In genomic region chrX:13626579-13626894, dm6 we compare ENCODE assay signal across 1 fruit fly cellular context.
A peak's percentile ranks its signal among the peaks of the same experiment; 100 is the strongest.
TF ChIP-seq lines count a peak whose summit lies in the region.

No protein-coding gene starts in this region.

TF ChIP-seq in whole organism, embryonic, 481 proteins besides CTCF, POLR2A, EP300 and RAD21 (continued from another document and continues in another):
- no peak for TF ChIP-seq ewg (GFP tag; optimal IDR thresholded peaks at IDR 0.05; lab: Kevin White, UChicago)
- TF ChIP-seq sisA (GFP tag; IDR thresholded peaks at IDR 0.05; lab: Robert Waterston, UW), result peak; percentile 81
- peak; percentile 81 for TF ChIP-seq CG9215 (GFP tag; IDR thresholded peaks at IDR 0.05; lab: Robert Waterston, UW)
- peak; percentile 58 for TF ChIP-seq CG1602 (GFP tag; optimal IDR thresholded peaks at IDR 0.05; lab: Kevin White, UChicago)
- TF ChIP-seq pb (GFP tag; optimal IDR thresholded peaks at IDR 0.05; lab: Kevin White, UChicago), result peak; percentile 66
- peak; percentile 76 for TF ChIP-seq ab (GFP tag; optimal IDR thresholded peaks at IDR 0.05; lab: Kevin White, UChicago)
- peak; percentile 83 for TF ChIP-seq CG13624 (GFP tag; optimal IDR thresholded peaks at IDR 0.05; lab: Kevin White, UChicago)
- TF ChIP-seq slou (GFP tag; optimal IDR thresholded peaks at IDR 0.05; lab: Kevin White, UChicago), result peak; percentile 71
- peak; percentile 41 for TF ChIP-seq gsb-n (tag; optimal IDR thresholded peaks at IDR 0.05; lab: Kevin White, UChicago)
- no peak for TF ChIP-seq pfk (GFP tag; optimal IDR thresholded peaks at IDR 0.05; lab: Kevin White, UChicago)
- no peak for TF ChIP-seq wek (GFP tag; optimal IDR thresholded peaks at IDR 0.05; lab: Kevin White, UChicago)
- peak; percentile 58 for TF ChIP-seq en (GFP tag; optimal IDR thresholded peaks at IDR 0.05; lab: Kevin White, UChicago)
- no peak for TF ChIP-seq pzg (GFP tag; optimal IDR thresholded peaks at IDR 0.05; lab: Kevin White, UChicago)
- no peak for TF ChIP-seq yki (optimal IDR thresholded peaks at IDR 0.05; lab: Kevin White, UChicago)
- 0 out of 2 replicates have a peak, but pooled peaks have one; percentile 38 for TF ChIP-seq gsb (GFP tag; IDR thresholded peaks at IDR 0.05; lab: Robert Waterston, UW)
- peak; percentile 74 for TF ChIP-seq CG14441 (GFP tag; IDR thresholded peaks at IDR 0.05; lab: Robert Waterston, UW)
- TF ChIP-seq pum (GFP tag; optimal IDR thresholded peaks at IDR 0.05; lab: Kevin White, UChicago), result peak; percentile 66
- peak; percentile 67 for TF ChIP-seq Myb (GFP tag; optimal IDR thresholded peaks at IDR 0.05; lab: Kevin White, UChicago)
- TF ChIP-seq lilli (GFP tag; optimal IDR thresholded peaks at IDR 0.05; lab: Kevin White, UChicago), result peak; percentile 84
- TF ChIP-seq gfzf (GFP tag; optimal IDR thresholded peaks at IDR 0.05; lab: Kevin White, UChicago), result no peak
- peak; percentile 0 for TF ChIP-seq CG6654 (GFP tag; optimal IDR thresholded peaks at IDR 0.05; lab: Kevin White, UChicago)
- peak; percentile 82 for TF ChIP-seq Fer3 (tag; optimal IDR thresholded peaks at IDR 0.05; lab: Kevin White, UChicago)
- no peak for TF ChIP-seq ac (GFP tag; optimal IDR thresholded peaks at IDR 0.05; lab: Kevin White, UChicago)
- no peak for TF ChIP-seq CG18011 (GFP tag; optimal IDR thresholded peaks at IDR 0.05; lab: Kevin White, UChicago)
- peak; percentile 89 for TF ChIP-seq CG18599 (GFP tag; optimal IDR thresholded peaks at IDR 0.05; lab: Kevin White, UChicago)
- TF ChIP-seq Mes4 (GFP tag; optimal IDR thresholded peaks at IDR 0.05; lab: Kevin White, UChicago), result peak; percentile 52
- peak; percentile 62 for TF ChIP-seq CG10979 (tag; optimal IDR thresholded peaks at IDR 0.05; lab: Kevin White, UChicago)
- peak; percentile 34; the same call in 1 of the 2 replicates for TF ChIP-seq ara (GFP tag; IDR thresholded peaks at IDR 0.05; lab: Robert Waterston, UW)
- TF ChIP-seq Atf-2 (GFP tag; optimal IDR thresholded peaks at IDR 0.05; lab: Kevin White, UChicago), result peak; percentile 69
- TF ChIP-seq CG2875 (GFP tag; optimal IDR thresholded peaks at IDR 0.05; lab: Kevin White, UChicago), result peak; percentile 47
- TF ChIP-seq trh (GFP tag; optimal IDR thresholded peaks at IDR 0.05; lab: Kevin White, UChicago), result no peak
- no peak for TF ChIP-seq zf30C (GFP tag; optimal IDR thresholded peaks at IDR 0.05; lab: Kevin White, UChicago)
- TF ChIP-seq her (GFP tag; optimal IDR thresholded peaks at IDR 0.05; lab: Kevin White, UChicago), result peak; percentile 80
- TF ChIP-seq CG31441 (GFP tag; IDR thresholded peaks at IDR 0.05; lab: Robert Waterston, UW), result peak; percentile 67
- peak; percentile 77 for TF ChIP-seq pho (GFP tag; optimal IDR thresholded peaks at IDR 0.05; lab: Kevin White, UChicago)
- peak; percentile 14 for TF ChIP-seq CG3995 (GFP tag; optimal IDR thresholded peaks at IDR 0.05; lab: Kevin White, UChicago)
- TF ChIP-seq HmgD (GFP tag; optimal IDR thresholded peaks at IDR 0.05; lab: Kevin White, UChicago), result peak; percentile 73
- peak; percentile 43 for TF ChIP-seq CG10267 (tag; optimal IDR thresholded peaks at IDR 0.05; lab: Kevin White, UChicago)
- no peak for TF ChIP-seq unc-4 (GFP tag; IDR thresholded peaks at IDR 0.05; lab: Robert Waterston, UW; ENCODE audit: partially characterized antibody)
- peak; percentile 72 for TF ChIP-seq CG16863 (GFP tag; optimal IDR thresholded peaks at IDR 0.05; lab: Kevin White, UChicago)
- TF ChIP-seq eyg (GFP tag; optimal IDR thresholded peaks at IDR 0.05; lab: Kevin White, UChicago), result peak; percentile 22
- no peak for TF ChIP-seq crol (GFP tag; IDR thresholded peaks at IDR 0.05; lab: Robert Waterston, UW)
- peak; percentile 72 for TF ChIP-seq BtbVII (GFP tag; optimal IDR thresholded peaks at IDR 0.05; lab: Kevin White, UChicago)
- TF ChIP-seq Ets65A (GFP tag; lab: Kevin White, UChicago), result peak; percentile 70
- peak; percentile 76 for TF ChIP-seq CG30403 (GFP tag; optimal IDR thresholded peaks at IDR 0.05; lab: Kevin White, UChicago)
- 0 out of 2 replicates have a peak, but pooled peaks have one; percentile 28 for TF ChIP-seq CG17328 (GFP tag; IDR thresholded peaks at IDR 0.05; lab: Robert Waterston, UW)
- TF ChIP-seq Neu2 (GFP tag; optimal IDR thresholded peaks at IDR 0.05; lab: Kevin White, UChicago; ENCODE audit: borderline replicate concordance), result no peak
- peak; percentile 56 for TF ChIP-seq CG8281 (tag; optimal IDR thresholded peaks at IDR 0.05; lab: Kevin White, UChicago)
- 0 out of 3 replicates have a peak, but pooled peaks have one; percentile 67 for TF ChIP-seq CG11093 (GFP tag; IDR thresholded peaks at IDR 0.05; lab: Robert Waterston, UW)
- no peak for TF ChIP-seq CG10959 (GFP tag; IDR thresholded peaks at IDR 0.05; lab: Robert Waterston, UW)
- no peak for TF ChIP-seq Awh (GFP tag; IDR thresholded peaks at IDR 0.05; lab: Robert Waterston, UW)
- peak; percentile 40 for TF ChIP-seq CG31365 (tag; optimal IDR thresholded peaks at IDR 0.05; lab: Kevin White, UChicago)
- TF ChIP-seq CkIIα-i1 (GFP tag; IDR thresholded peaks at IDR 0.05; lab: Robert Waterston, UW), result no peak
- TF ChIP-seq croc (GFP tag; conservative IDR thresholded peaks at IDR 0.05; lab: Robert Waterston, UW), result peak; percentile 57
- 0 out of 4 replicates have a peak, but pooled peaks have one; percentile 4 for TF ChIP-seq chinmo (GFP tag; IDR thresholded peaks at IDR 0.05; lab: Robert Waterston, UW; ENCODE audit: partially characterized antibody)
- TF ChIP-seq bsh (GFP tag; optimal IDR thresholded peaks at IDR 0.05; lab: Kevin White, UChicago), result peak in 1 of 2 experiments; percentile 71
- TF ChIP-seq gem (tag; optimal IDR thresholded peaks at IDR 0.05; lab: Kevin White, UChicago), result peak; percentile 83
- TF ChIP-seq HLH4C (GFP tag; IDR thresholded peaks at IDR 0.05; lab: Robert Waterston, UW; ENCODE audit: partially characterized antibody), result no peak
- TF ChIP-seq CG2120 (GFP tag; optimal IDR thresholded peaks at IDR 0.05; lab: Kevin White, UChicago), result peak; percentile 90
- TF ChIP-seq CG2678 (tag; optimal IDR thresholded peaks at IDR 0.05; lab: Kevin White, UChicago), result peak; percentile 86
- TF ChIP-seq HLHmδ (GFP tag; optimal IDR thresholded peaks at IDR 0.05; lab: Kevin White, UChicago), result peak; percentile 4
- TF ChIP-seq CG17361 (GFP tag; IDR thresholded peaks at IDR 0.05; lab: Robert Waterston, UW), result peak; percentile 77
- no peak for TF ChIP-seq Spps (tag; optimal IDR thresholded peaks at IDR 0.05; lab: Kevin White, UChicago)
- peak; percentile 99 for TF ChIP-seq cwo (GFP tag; optimal IDR thresholded peaks at IDR 0.05; lab: Kevin White, UChicago)
- TF ChIP-seq CG2712 (tag; optimal IDR thresholded peaks at IDR 0.05; lab: Kevin White, UChicago), result peak; percentile 74
- TF ChIP-seq MBD-R2 (GFP tag; IDR thresholded peaks at IDR 0.05; lab: Robert Waterston, UW), result peak; percentile 32; the same call in 1 of the 2 replicates
- TF ChIP-seq Sry-δ (GFP tag; optimal IDR thresholded peaks at IDR 0.05; lab: Kevin White, UChicago), result peak; percentile 23
- TF ChIP-seq CG18262 (tag; optimal IDR thresholded peaks at IDR 0.05; lab: Kevin White, UChicago), result peak; percentile 59
- peak; percentile 80 for TF ChIP-seq CG3847 (GFP tag; IDR thresholded peaks at IDR 0.05; lab: Robert Waterston, UW)
- TF ChIP-seq Doc3 (GFP tag; IDR thresholded peaks at IDR 0.05; lab: Robert Waterston, UW; ENCODE audit: partially characterized antibody), result no peak
- TF ChIP-seq CG4854 (GFP tag; optimal IDR thresholded peaks at IDR 0.05; lab: Kevin White, UChicago), result peak; percentile 47
- TF ChIP-seq Pdp1 (GFP tag; optimal IDR thresholded peaks at IDR 0.05; lab: Kevin White, UChicago), result peak; percentile 75 to 77
- peak; percentile 60 to 63 for TF ChIP-seq chif (GFP tag; optimal IDR thresholded peaks at IDR 0.05; lab: Kevin White, UChicago)
- peak; percentile 44 for TF ChIP-seq CG12299 (tag; optimal IDR thresholded peaks at IDR 0.05; lab: Kevin White, UChicago)
- TF ChIP-seq C15 (GFP tag; IDR thresholded peaks at IDR 0.05; lab: Robert Waterston, UW), result peak; percentile 57; the same call in 1 of the 3 replicates
- peak; percentile 64 for TF ChIP-seq CG10366 (GFP tag; IDR thresholded peaks at IDR 0.05; lab: Robert Waterston, UW)
- no peak for TF ChIP-seq CG10565 (GFP tag; optimal IDR thresholded peaks at IDR 0.05; lab: Kevin White, UChicago)
- TF ChIP-seq CG6254 (GFP tag; optimal IDR thresholded peaks at IDR 0.05; lab: Kevin White, UChicago), result no peak
- peak; percentile 43; the same call in 1 of the 2 replicates for TF ChIP-seq ranshi (GFP tag; IDR thresholded peaks at IDR 0.05; lab: Robert Waterston, UW)
- peak; percentile 54 for TF ChIP-seq CG7928 (GFP tag; optimal IDR thresholded peaks at IDR 0.05; lab: Kevin White, UChicago)
- TF ChIP-seq run (tag; optimal IDR thresholded peaks at IDR 0.05; lab: Kevin White, UChicago), result peak; percentile 38
- TF ChIP-seq CG15011 (GFP tag; optimal IDR thresholded peaks at IDR 0.05; lab: Kevin White, UChicago), result peak; percentile 13
- peak; percentile 72 for TF ChIP-seq CG7987 (GFP tag; optimal IDR thresholded peaks at IDR 0.05; lab: Kevin White, UChicago)
- TF ChIP-seq gcm2 (GFP tag; optimal IDR thresholded peaks at IDR 0.05; lab: Kevin White, UChicago), result peak; percentile 69
- TF ChIP-seq slbo (GFP tag; IDR thresholded peaks at IDR 0.05; lab: Robert Waterston, UW), result peak; percentile 89
- TF ChIP-seq sna (GFP tag; IDR thresholded peaks at IDR 0.05; lab: Robert Waterston, UW; ENCODE audit: partially characterized antibody), result no peak
- TF ChIP-seq maf-S (GFP tag; optimal IDR thresholded peaks at IDR 0.05; lab: Kevin White, UChicago), result peak; percentile 70
- TF ChIP-seq CG11085 (GFP tag; IDR thresholded peaks at IDR 0.05; lab: Robert Waterston, UW), result peak; percentile 27; the same call in 1 of the 2 replicates
- TF ChIP-seq sob (GFP tag; IDR thresholded peaks at IDR 0.05; lab: Robert Waterston, UW), result peak; percentile 75
- TF ChIP-seq trem (tag; optimal IDR thresholded peaks at IDR 0.05; lab: Kevin White, UChicago), result peak; percentile 0
- TF ChIP-seq CG10462 (GFP tag; optimal IDR thresholded peaks at IDR 0.05; lab: Kevin White, UChicago), result peak; percentile 44
- TF ChIP-seq crp (GFP tag; optimal IDR thresholded peaks at IDR 0.05; lab: Kevin White, UChicago), result peak in 1 of 2 experiments; percentile 23
- peak; percentile 37 for TF ChIP-seq chm (GFP tag; IDR thresholded peaks at IDR 0.05; lab: Robert Waterston, UW)
- TF ChIP-seq CG6765 (GFP tag; optimal IDR thresholded peaks at IDR 0.05; lab: Kevin White, UChicago), result peak; percentile 67
- peak; percentile 56 for TF ChIP-seq ATbp (GFP tag; optimal IDR thresholded peaks at IDR 0.05; lab: Kevin White, UChicago)
- TF ChIP-seq Fer1 (GFP tag; optimal IDR thresholded peaks at IDR 0.05; lab: Kevin White, UChicago), result peak; percentile 88
- peak; percentile 21 for TF ChIP-seq CG17802 (tag; optimal IDR thresholded peaks at IDR 0.05; lab: Kevin White, UChicago)
- TF ChIP-seq gce (GFP tag; IDR thresholded peaks at IDR 0.05; lab: Robert Waterston, UW), result 0 out of 3 replicates have a peak, but pooled peaks have one; percentile 24
- peak; percentile 66 for TF ChIP-seq CG12155 (GFP tag; optimal IDR thresholded peaks at IDR 0.05; lab: Kevin White, UChicago)
- TF ChIP-seq tin (GFP tag; optimal IDR thresholded peaks at IDR 0.05; lab: Kevin White, UChicago), result peak; percentile 73
- TF ChIP-seq Asciz (GFP tag; optimal IDR thresholded peaks at IDR 0.05; lab: Kevin White, UChicago), result peak; percentile 41
- TF ChIP-seq cg (GFP tag; optimal IDR thresholded peaks at IDR 0.05; lab: Kevin White, UChicago), result peak; percentile 84
- peak; percentile 37 for TF ChIP-seq CG1603 (tag; optimal IDR thresholded peaks at IDR 0.05; lab: Kevin White, UChicago)
- TF ChIP-seq CG10654 (GFP tag; optimal IDR thresholded peaks at IDR 0.05; lab: Kevin White, UChicago), result peak; percentile 58
- peak; percentile 70 for TF ChIP-seq slp2 (GFP tag; optimal IDR thresholded peaks at IDR 0.05; lab: Kevin White, UChicago)
- TF ChIP-seq CG2889 (GFP tag; IDR thresholded peaks at IDR 0.05; lab: Robert Waterston, UW), result peak; percentile 46; the same call in 1 of the 3 replicates
- peak; percentile 69 for TF ChIP-seq CG15514 (GFP tag; optimal IDR thresholded peaks at IDR 0.05; lab: Kevin White, UChicago)
- peak; percentile 49 for TF ChIP-seq Six4 (GFP tag; optimal IDR thresholded peaks at IDR 0.05; lab: Kevin White, UChicago)
- TF ChIP-seq CoRest (tag; optimal IDR thresholded peaks at IDR 0.05; lab: Kevin White, UChicago), result peak; percentile 87
- peak; percentile 86 for TF ChIP-seq CG15269 (tag; optimal IDR thresholded peaks at IDR 0.05; lab: Kevin White, UChicago)
- no peak for TF ChIP-seq sens-2 (GFP tag; IDR thresholded peaks at IDR 0.05; lab: Robert Waterston, UW)
- TF ChIP-seq lmd (GFP tag; IDR thresholded peaks at IDR 0.05; lab: Robert Waterston, UW), result peak; percentile 84
- TF ChIP-seq NK7.1 (GFP tag; optimal IDR thresholded peaks at IDR 0.05; lab: Kevin White, UChicago), result peak; percentile 66
- peak; percentile 54 for TF ChIP-seq kni (GFP tag; optimal IDR thresholded peaks at IDR 0.05; lab: Kevin White, UChicago)
- TF ChIP-seq Ada2b (GFP tag; IDR thresholded peaks at IDR 0.05; lab: Robert Waterston, UW), result peak; percentile 81
- TF ChIP-seq kay (GFP tag; optimal IDR thresholded peaks at IDR 0.05; lab: Kevin White, UChicago), result peak; percentile 62
- TF ChIP-seq CG13775 (GFP tag; optimal IDR thresholded peaks at IDR 0.05; lab: Kevin White, UChicago), result peak; percentile 55
- TF ChIP-seq vfl (GFP tag; optimal IDR thresholded peaks at IDR 0.05; lab: Kevin White, UChicago), result peak; percentile 66
- TF ChIP-seq corto (GFP tag; optimal IDR thresholded peaks at IDR 0.05; lab: Kevin White, UChicago), result no peak
- peak; percentile 67 for TF ChIP-seq al (GFP tag; IDR thresholded peaks at IDR 0.05; lab: Robert Waterston, UW)
- TF ChIP-seq CG12071 (GFP tag; optimal IDR thresholded peaks at IDR 0.05; lab: Kevin White, UChicago), result peak; percentile 60
- TF ChIP-seq sd (tag; optimal IDR thresholded peaks at IDR 0.05; lab: Kevin White, UChicago), result peak; percentile 69
- TF ChIP-seq Drgx (GFP tag; IDR thresholded peaks at IDR 0.05; lab: Robert Waterston, UW), result 0 out of 2 replicates have a peak, but pooled peaks have one; percentile 13
- peak; percentile 85 for TF ChIP-seq CG32532 (GFP tag; IDR thresholded peaks at IDR 0.05; lab: Robert Waterston, UW)
- peak; percentile 74 for TF ChIP-seq CG1233 (GFP tag; optimal IDR thresholded peaks at IDR 0.05; lab: Kevin White, UChicago)
- TF ChIP-seq CG11456 (GFP tag; IDR thresholded peaks at IDR 0.05; lab: Robert Waterston, UW), result peak; percentile 81
- TF ChIP-seq danr (GFP tag; IDR thresholded peaks at IDR 0.05; lab: Robert Waterston, UW), result peak; percentile 59
- TF ChIP-seq ase (GFP tag; IDR thresholded peaks at IDR 0.05; lab: Robert Waterston, UW), result 0 out of 3 replicates have a peak, but pooled peaks have one; percentile 60
- TF ChIP-seq Dip2 (GFP tag; IDR thresholded peaks at IDR 0.05; lab: Robert Waterston, UW), result no peak
